Worm (Caenorhabditis elegans) whole organism, L2 larva: ENCODE measurements around the gene dpy-22.
A peak's percentile ranks its signal among the peaks of the same experiment; 100 is the strongest.

ENCODE experiments used
- C34F6.9 ChIP-seq: fragments of 150-350 bp; optimal IDR thresholded peaks from 2 replicates; lab custom pipeline; 2014; ENCODE audit warnings: missing biosample characterization, missing genetic modification characterization
- R02D3.7 ChIP-seq: fragments of 150-350 bp; optimal IDR thresholded peaks from 2 replicates; lab custom pipeline; 2014; ENCODE audit warnings: missing biosample characterization, missing genetic modification characterization
- ZK546.5 ChIP-seq: sonication (generic microtip); optimal IDR thresholded peaks from 2 replicates; lab custom pipeline; 2017; ENCODE audit warnings: missing biosample characterization, missing genetic modification characterization
- blmp-1 ChIP-seq: sonication (generic microtip); optimal IDR thresholded peaks from 2 replicates; lab custom pipeline; 2017; ENCODE audit warnings: missing genetic modification characterization, mild to moderate bottlenecking, missing compliant biosample characterization, antibody characterized with exemption, moderate library complexity; ENCODE audit not compliant: insufficient read depth
- dmd-4 ChIP-seq: sonication (generic microtip); optimal IDR thresholded peaks from 2 replicates; lab custom pipeline; 2017; ENCODE audit warnings: missing biosample characterization, missing genetic modification characterization
- egl-27 ChIP-seq: sonication (generic microtip); optimal IDR thresholded peaks from 3 replicates; lab custom pipeline; 2017; ENCODE audit warnings: missing biosample characterization, missing genetic modification reagents, missing genetic modification characterization
- elt-3 ChIP-seq: sonication (generic microtip); optimal IDR thresholded peaks from 2 replicates; lab custom pipeline; 2017; ENCODE audit warnings: missing biosample characterization, missing genetic modification characterization
- fos-1 ChIP-seq: fragments of 150-350 bp; optimal IDR thresholded peaks from 2 replicates; lab custom pipeline; 2014; ENCODE audit warnings: missing biosample characterization, missing genetic modification characterization
- gmeb-1 ChIP-seq: fragments of 150-350 bp; optimal IDR thresholded peaks from 2 replicates; lab custom pipeline; 2014; ENCODE audit warnings: missing biosample characterization, missing genetic modification characterization
- mab-5 ChIP-seq: fragments of 150-350 bp; optimal IDR thresholded peaks from 2 replicates; lab custom pipeline; 2014; ENCODE audit warnings: missing biosample characterization, missing genetic modification characterization
- mbf-1 ChIP-seq: sonication (generic microtip); optimal IDR thresholded peaks from 2 replicates; lab custom pipeline; 2017; ENCODE audit warnings: missing biosample characterization, missing genetic modification characterization
- nhr-11 ChIP-seq: fragments of 150-350 bp; optimal IDR thresholded peaks from 2 replicates; lab custom pipeline; 2014; ENCODE audit warnings: missing biosample characterization, missing genetic modification characterization
- nhr-129 ChIP-seq: fragments of 150-350 bp; optimal IDR thresholded peaks from 2 replicates; lab custom pipeline; 2014; ENCODE audit warnings: missing biosample characterization, missing genetic modification characterization
- nhr-23 ChIP-seq: fragments of 150-350 bp; optimal IDR thresholded peaks from 2 replicates; lab custom pipeline; 2014; ENCODE audit warnings: missing biosample characterization, missing genetic modification reagents, missing genetic modification characterization
- nhr-6 ChIP-seq: fragments of 150-350 bp; optimal IDR thresholded peaks from 2 replicates; lab custom pipeline; 2014; ENCODE audit warnings: missing biosample characterization, missing genetic modification characterization
- nhr-77 ChIP-seq: fragments of 150-350 bp; optimal IDR thresholded peaks from 2 replicates; lab custom pipeline; 2014; ENCODE audit warnings: missing biosample characterization, missing genetic modification characterization
- sem-4 ChIP-seq: fragments of 150-350 bp; optimal IDR thresholded peaks from 2 replicates; lab custom pipeline; 2014; ENCODE audit warnings: missing biosample characterization, missing genetic modification reagents, missing genetic modification characterization
- skn-1 ChIP-seq: sonication (generic microtip); optimal IDR thresholded peaks from 2 replicates; lab custom pipeline; 2017; ENCODE audit warnings: missing biosample characterization, missing genetic modification characterization
- sma-3 ChIP-seq: sonication (generic microtip); optimal IDR thresholded peaks from 2 replicates; lab custom pipeline; 2016; ENCODE audit warnings: missing genetic modification reagents, missing genetic modification characterization, missing compliant biosample characterization
- sma-9 ChIP-seq, 2 experiments: fragments of 150-350 bp in 1 of 2; sonication (generic microtip) in 1 of 2; optimal IDR thresholded peaks; 2 replicates each; lab custom pipeline; 2014 to 2016; ENCODE audit warnings: missing genetic modification characterization in 2 of 2, mild to moderate bottlenecking in 1 of 2, missing biosample characterization in 1 of 2, missing compliant biosample characterization in 1 of 2, missing genetic modification reagents in 1 of 2, moderate library complexity in 1 of 2
- unc-39 ChIP-seq: fragments of 150-350 bp; optimal IDR thresholded peaks from 2 replicates; lab custom pipeline; 2014; ENCODE audit warnings: missing biosample characterization, missing genetic modification characterization
- unc-62 ChIP-seq: fragments of 150-350 bp; optimal IDR thresholded peaks from 2 replicates; lab custom pipeline; 2014; ENCODE audit warnings: missing biosample characterization, missing genetic modification reagents, missing genetic modification characterization
- zag-1 ChIP-seq: fragments of 150-350 bp; optimal IDR thresholded peaks from 2 replicates; lab custom pipeline; 2014; ENCODE audit warnings: missing biosample characterization, missing genetic modification characterization
- ztf-11 ChIP-seq: sonication (generic microtip); optimal IDR thresholded peaks from 2 replicates; lab custom pipeline; 2017; ENCODE audit warnings: missing biosample characterization, missing genetic modification characterization
- ztf-4 ChIP-seq: fragments of 150-350 bp; optimal IDR thresholded peaks from 2 replicates; lab custom pipeline; 2014; ENCODE audit warnings: missing biosample characterization, missing genetic modification characterization

The dpy-22 gene

ce11 chrX:9785865-9786264 lies 36.2 kb downstream of the dpy-22 start:
- peak; percentile 72 for TF ChIP-seq fos-1 (tag; lab: Kevin White, UChicago)
- TF ChIP-seq sma-9 (GFP tag; optimal IDR thresholded peaks at IDR 0.05; lab: Kevin White, UChicago), result peak; percentile 11
- TF ChIP-seq sma-9 (tag; optimal IDR thresholded peaks at IDR 0.05; lab: Kevin White, UChicago), result no peak
- no peak for TF ChIP-seq nhr-11
- peak; percentile 22 for TF ChIP-seq blmp-1 (tag; lab: Kevin White, UChicago)
- TF ChIP-seq sma-3 (GFP tag; lab: Kevin White, UChicago), result peak; percentile 4
- peak; percentile 9 for TF ChIP-seq sem-4 (tag; lab: Kevin White, UChicago)

ce11 chrX:9782389-9782939 lies 39.6 kb downstream of the dpy-22 start:
- TF ChIP-seq fos-1 (tag; lab: Kevin White, UChicago) (peak; percentile 51), nhr-23 (tag; lab: Kevin White, UChicago) (no peak), mbf-1 (tag; lab: Kevin White, UChicago) (no peak), zag-1 (tag; lab: Kevin White, UChicago) (no peak), unc-62 (GFP tag; lab: Kevin White, UChicago) (no peak)

ce11 chrX:9777481-9777880 lies 44.6 kb downstream of the dpy-22 start, which contains the start of gene T09B9.5:
Gene T09B9.5 (plus strand): TSS chrX:9777781.
- TF ChIP-seq mab-5 (tag; lab: Kevin White, UChicago) (no peak), elt-3 (no peak), skn-1 (tag; lab: Kevin White, UChicago) (no peak), ztf-11 (tag; lab: Kevin White, UChicago) (no peak), nhr-6 (tag; lab: Kevin White, UChicago) (no peak), R02D3.7 (no peak), dmd-4 (tag; lab: Kevin White, UChicago) (no peak)

- TF ChIP-seq nhr-129 (tag; lab: Kevin White, UChicago) (peak; percentile 17), zag-1 (tag; lab: Kevin White, UChicago) (peak; percentile 16), sma-9 (GFP tag; optimal IDR thresholded peaks at IDR 0.05; lab: Kevin White, UChicago) (no peak), sma-9 (tag; optimal IDR thresholded peaks at IDR 0.05; lab: Kevin White, UChicago) (no peak), fos-1 (tag; lab: Kevin White, UChicago) (peak; percentile 40), C34F6.9 (tag; lab: Kevin White, UChicago) (peak; percentile 66), nhr-23 (tag; lab: Kevin White, UChicago) (no peak)
Observed at ce11 chrX:9774323-9774722, 47.8 kb downstream of the dpy-22 start, which contains the start of gene T09B9.4. Gene T09B9.4 (minus strand): TSS chrX:9774352.

ce11 chrX:9764822-9765221 lies 57.3 kb downstream of the dpy-22 start, which contains the start of gene slc-17.9:
Gene slc-17.9 (minus strand): TSS chrX:9764922.
- TF ChIP-seq elt-3 (no peak), unc-62 (GFP tag; lab: Kevin White, UChicago) (no peak)

ce11 chrX:9763903-9764302 lies 58.2 kb downstream of the dpy-22 start:
- TF ChIP-seq blmp-1 (tag; lab: Kevin White, UChicago) (peak; percentile 82), unc-39 (no peak), sma-3 (GFP tag; lab: Kevin White, UChicago) (no peak)

- TF ChIP-seq nhr-77 (tag; lab: Kevin White, UChicago) (no peak), gmeb-1 (no peak), sma-9 (GFP tag; optimal IDR thresholded peaks at IDR 0.05; lab: Kevin White, UChicago) (no peak), sma-9 (tag; optimal IDR thresholded peaks at IDR 0.05; lab: Kevin White, UChicago) (no peak), ZK546.5 (tag; lab: Kevin White, UChicago) (no peak), ztf-4 (tag; lab: Kevin White, UChicago) (no peak), egl-27 (tag; lab: Kevin White, UChicago) (no peak)
Observed at ce11 chrX:9761266-9761665, 60.8 kb downstream of the dpy-22 start, which contains the start of gene T09B9.3. Gene T09B9.3 (minus strand): TSS chrX:9761366.
